Worm (Caenorhabditis elegans): ENCODE data around the gene irld-67.

irld-67 gene

DNA sequence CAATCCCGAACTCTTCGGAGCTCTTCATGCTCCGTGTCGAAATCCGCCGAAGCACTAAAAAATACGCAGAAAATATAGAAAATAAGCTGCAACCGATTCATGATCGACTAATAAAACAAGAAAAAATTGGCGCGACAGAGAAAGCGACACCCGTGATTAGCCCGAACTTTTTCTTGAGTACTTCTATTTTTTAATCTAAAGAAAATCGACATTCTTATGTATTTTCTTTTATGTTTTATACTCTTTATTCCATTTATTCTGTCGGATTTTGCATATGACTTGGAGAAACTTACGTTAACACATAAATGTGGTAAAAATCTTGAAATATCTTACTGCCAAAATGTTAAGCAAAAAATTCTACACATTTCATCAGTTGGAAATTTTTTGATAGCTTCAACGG lies 9.7 kb upstream of the irld-67 start, which contains the start of the genes irld-50 and irld-49:
TSS of gene irld-50 (minus strand) at position 101 of the 400 bp plus-strand sequence.
TSS of gene irld-49 (plus strand) at position 211 of the 400 bp plus-strand sequence.
- TF ChIP-seq unc-62 (GFP tag; optimal IDR thresholded peaks at IDR 0.05), result no peak

DNA sequence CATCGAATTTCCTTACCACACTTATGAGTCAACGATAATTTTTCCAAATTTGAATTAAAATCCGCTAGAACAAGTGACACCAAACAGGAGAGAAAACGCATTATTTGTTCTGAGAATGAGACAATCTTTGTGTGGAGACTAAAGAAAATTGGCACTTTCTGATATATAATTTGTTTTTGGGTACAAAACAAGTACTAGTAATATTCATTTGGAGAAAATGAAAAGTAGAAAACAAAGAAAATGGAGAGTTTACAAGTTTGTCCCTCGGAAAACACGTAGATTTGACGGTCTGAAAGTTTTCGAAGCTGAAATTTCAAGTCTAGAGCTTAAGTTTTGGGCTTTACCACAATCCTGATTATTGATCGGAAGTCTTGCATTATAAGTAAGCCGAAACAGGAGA lies 6.5 kb upstream of the irld-67 start, which contains the start of gene irld-66:
TSS of gene irld-66 (minus strand) at position 101 of the 400 bp plus-strand sequence.
- no peak for TF ChIP-seq unc-62 (GFP tag; optimal IDR thresholded peaks at IDR 0.05)

ce11 chrII:2939681-2940080 lies 5.4 kb upstream of the irld-67 start:
- TF ChIP-seq unc-62 (GFP tag; optimal IDR thresholded peaks at IDR 0.05), result no peak

- no peak for TF ChIP-seq unc-62 (GFP tag; optimal IDR thresholded peaks at IDR 0.05)
Measured at ce11 chrII:2937852-2938251, 3.6 kb upstream of the irld-67 start, which contains the start of gene irld-65. TSS of gene irld-65 (minus strand) at chrII:2937952.

DNA sequence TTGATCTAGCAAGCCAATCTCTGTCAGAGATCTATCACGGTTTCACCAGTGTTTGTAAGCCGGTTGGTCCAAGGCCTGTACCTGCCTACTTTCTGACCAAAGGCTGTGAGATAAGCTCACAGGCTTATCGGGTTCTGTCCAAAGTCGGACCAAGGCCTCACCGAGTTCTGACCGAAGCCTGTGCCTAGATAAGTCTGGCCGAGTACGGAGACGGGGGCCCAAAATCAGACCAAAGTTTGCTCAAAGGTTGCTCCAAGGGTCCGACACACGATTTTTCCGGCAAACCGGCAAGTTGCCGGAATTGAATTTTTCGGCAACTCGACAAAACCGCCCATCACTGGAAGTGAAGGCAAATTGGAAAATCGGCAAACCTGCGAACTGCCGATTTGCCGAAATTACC lies 2.7 kb downstream of the irld-67 start:
- no peak for TF ChIP-seq unc-62 (GFP tag; optimal IDR thresholded peaks at IDR 0.05)

ce11 chrII:2930499-2930898 lies 3.8 kb downstream of the irld-67 start, which contains the start of the genes irld-64 and irld-63:
TSS of gene irld-64 (minus strand) at chrII:2930599.
TSS of gene irld-63 (plus strand) at chrII:2930728.
- TF ChIP-seq unc-62 (GFP tag; optimal IDR thresholded peaks at IDR 0.05), result no peak

DNA sequence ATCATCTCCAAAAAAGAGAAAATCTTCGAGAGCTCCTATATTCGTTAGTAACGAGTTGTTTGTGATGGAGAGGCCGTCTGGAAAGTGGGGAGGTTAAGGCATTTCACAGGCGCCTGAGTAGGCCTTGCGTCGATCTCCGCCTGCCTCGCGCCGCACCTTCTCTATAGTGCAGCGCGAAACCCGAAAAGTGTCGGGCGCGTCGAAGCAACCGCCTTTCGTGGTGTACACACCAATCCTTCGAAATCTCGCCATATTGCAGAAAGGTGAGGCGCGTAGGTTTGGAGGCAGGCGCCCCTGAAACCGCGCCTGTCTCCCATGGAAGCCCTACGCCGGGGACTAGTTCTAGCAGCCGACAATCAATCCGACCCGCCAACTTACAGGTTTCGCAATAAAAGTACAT lies 4.4 kb downstream of the irld-67 start:
- TF ChIP-seq unc-62 (GFP tag; optimal IDR thresholded peaks at IDR 0.05), result no peak

ce11 chrII:2927533-2927932 lies 6.7 kb downstream of the irld-67 start, which contains the start of the genes ZK355.3 and ZK355.8:
TSS of gene ZK355.3 (minus strand) at chrII:2927633.
TSS of gene ZK355.8 (plus strand) at chrII:2927804.
- no peak for TF ChIP-seq unc-62 (GFP tag; optimal IDR thresholded peaks at IDR 0.05)

DNA sequence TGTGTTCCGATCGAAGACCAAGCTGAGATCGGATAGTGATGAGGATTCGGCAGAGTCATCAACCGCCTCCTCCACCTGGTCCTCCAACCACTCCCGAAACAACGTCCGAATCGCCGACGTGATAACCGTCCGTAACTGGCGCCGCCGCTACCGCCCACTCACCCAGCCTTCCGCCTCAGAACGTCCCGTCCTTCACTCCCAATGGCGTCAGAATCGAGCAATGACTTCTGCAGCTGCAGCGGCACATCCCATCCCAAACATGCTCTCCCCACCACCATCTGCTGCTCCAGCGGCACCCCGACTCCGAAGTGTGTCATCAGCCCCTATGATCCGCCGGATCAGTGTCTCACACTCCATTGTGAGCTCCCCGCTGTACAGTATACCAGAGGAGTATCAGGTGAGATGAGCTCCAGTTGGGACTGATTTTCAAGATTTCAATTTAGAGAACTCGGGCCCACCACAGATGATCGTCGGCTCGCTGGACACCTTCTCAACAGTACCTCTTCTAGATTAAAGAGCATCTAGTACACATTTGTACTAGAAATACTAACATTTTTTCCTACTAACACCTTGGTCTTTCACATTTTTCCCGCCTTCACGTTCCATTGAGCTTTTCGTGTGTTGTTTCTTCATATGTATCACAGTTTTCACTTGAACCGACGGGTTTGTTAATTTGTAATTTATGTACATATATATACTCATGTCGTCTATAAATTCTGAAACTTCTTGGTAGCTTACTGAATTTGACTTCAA lies 8.3 kb downstream of the irld-67 start:
- no peak for TF ChIP-seq unc-62 (GFP tag; optimal IDR thresholded peaks at IDR 0.05)

DNA sequence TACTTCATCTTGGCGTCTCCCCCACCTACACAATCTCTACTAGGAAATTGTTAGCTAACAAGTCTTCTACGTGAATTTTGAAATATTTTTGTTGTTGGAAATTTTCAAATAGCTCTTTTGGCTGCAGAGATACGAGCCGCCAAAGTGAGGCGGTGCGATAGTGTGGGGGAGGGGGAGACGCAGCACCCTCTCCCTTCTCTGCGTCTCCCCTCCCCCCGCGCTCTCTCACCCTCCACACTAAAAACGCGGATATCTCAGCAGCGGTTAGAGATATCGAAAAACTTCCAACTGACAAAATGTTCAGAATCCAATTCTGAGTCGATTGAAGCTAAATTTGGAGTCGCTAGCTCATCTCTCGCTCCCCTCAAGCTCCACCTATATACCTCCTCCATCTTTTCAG lies 9.2 kb downstream of the irld-67 start:
- TF ChIP-seq unc-62 (GFP tag; optimal IDR thresholded peaks at IDR 0.05), result no peak

DNA sequence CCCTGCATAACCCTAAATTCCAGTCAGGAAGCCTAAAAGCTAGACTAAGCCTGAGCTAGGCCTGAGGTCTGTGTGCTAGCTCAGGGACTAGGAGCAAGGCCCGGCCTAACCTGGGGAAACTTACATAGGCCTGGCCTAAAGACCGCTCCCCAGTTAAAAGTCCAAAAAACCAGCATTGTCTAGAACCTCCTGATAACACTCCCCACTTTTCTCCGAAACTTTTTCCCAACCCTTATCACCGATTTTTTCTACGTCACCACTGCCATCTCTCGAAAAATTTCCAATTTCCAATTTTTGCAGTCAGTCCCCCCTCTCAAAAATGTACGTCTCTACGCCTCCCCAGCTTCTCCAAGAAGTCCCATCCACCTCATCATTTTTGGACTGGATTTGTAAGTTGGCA lies 10.6 kb downstream of the irld-67 start, which contains the start of gene ZK355.2:
TSS of gene ZK355.2 (plus strand) at position 301 of the 400 bp plus-strand sequence.
- no peak for TF ChIP-seq unc-62 (GFP tag; optimal IDR thresholded peaks at IDR 0.05)

ce11 chrII:2922782-2923181 lies 11.5 kb downstream of the irld-67 start:
- no peak for TF ChIP-seq unc-62 (GFP tag; optimal IDR thresholded peaks at IDR 0.05)

DNA sequence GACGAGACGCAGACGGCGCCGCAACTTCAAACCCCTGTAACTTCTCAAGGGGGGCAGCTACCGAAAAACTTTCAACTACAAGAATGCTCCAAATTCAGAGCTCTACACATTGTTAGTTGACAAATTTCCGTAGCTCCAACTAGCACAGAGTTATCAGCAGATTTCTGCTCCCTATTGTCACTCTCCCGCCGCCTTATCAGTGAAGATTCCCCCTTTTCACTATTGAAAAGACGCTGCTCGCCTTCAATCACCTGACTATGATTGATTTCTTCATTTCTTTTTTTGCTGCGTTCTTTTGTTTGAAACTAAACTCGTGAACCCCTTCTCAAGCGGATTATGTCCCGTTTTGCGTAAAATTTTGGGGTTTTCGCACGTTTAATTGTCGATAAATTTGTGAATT lies 11.9 kb downstream of the irld-67 start:
- no peak for TF ChIP-seq unc-62 (GFP tag; optimal IDR thresholded peaks at IDR 0.05)

ce11 chrII:2921860-2922259 lies 12.4 kb downstream of the irld-67 start:
- no peak for TF ChIP-seq unc-62 (GFP tag; optimal IDR thresholded peaks at IDR 0.05)

DNA sequence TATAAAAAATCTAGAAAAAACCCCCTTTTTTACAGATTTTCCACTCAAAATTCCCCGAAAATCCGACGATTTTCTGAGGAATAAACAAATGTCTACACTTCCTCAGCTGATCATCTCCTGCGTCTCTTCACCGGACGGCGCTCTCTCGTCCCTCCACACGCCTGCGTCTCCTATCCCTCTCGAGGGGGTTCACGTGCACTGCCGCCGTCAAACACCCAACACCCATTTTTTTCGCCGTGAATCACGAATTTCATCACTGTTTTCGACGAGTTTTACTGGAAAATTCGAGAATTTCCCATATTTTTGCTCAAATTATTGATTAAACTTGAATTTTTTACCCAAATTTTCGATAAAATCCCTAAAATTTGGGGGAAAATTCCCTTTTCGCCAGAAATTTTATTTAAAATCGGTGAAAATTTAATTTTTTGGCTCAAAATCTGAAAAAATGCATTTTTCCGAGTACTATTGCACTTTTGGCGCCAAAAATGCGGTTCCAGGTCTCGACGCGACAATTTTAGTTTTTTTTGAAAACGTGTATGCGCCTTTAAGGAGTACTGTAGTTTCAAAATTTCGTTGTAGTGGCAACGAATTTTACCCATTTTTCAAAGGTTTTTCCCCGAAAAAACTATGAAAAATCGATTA lies 13.3 kb downstream of the irld-67 start:
- no peak for TF ChIP-seq unc-62 (GFP tag; optimal IDR thresholded peaks at IDR 0.05)

DNA sequence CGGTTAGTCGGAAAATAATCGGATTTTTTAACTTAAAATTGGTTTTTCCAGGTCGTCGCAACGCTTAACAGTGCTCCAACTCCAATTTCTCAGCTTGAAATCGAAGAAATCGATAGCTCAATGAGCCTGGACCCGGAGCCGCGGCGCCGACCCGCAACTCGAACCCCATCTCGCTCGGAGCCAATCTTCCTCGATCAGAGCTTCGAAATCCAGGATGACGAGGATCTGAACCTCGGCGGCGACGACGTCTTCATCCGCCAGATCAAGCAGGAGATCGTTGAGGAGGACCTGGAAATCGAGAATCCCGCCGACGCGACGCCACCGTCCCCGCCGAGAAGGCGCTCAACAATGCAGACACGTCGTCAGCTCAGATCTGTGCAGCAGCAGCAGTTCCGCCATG lies 14.0 kb downstream of the irld-67 start:
- no peak for TF ChIP-seq unc-62 (GFP tag; optimal IDR thresholded peaks at IDR 0.05)

Data from whole organism, dauer.